Worm (Caenorhabditis elegans): ENCODE measurements around the gene dyn-1.

The dyn-1 gene

ce11 chrX:15610527-15611091 lies 41.9 kb downstream of the dyn-1 start:
- no peak for TF ChIP-seq alr-1 (tag; optimal IDR thresholded peaks at IDR 0.05)
- no peak for TF ChIP-seq nhr-23 (tag; optimal IDR thresholded peaks at IDR 0.05)
- TF ChIP-seq unc-55 (GFP tag; optimal IDR thresholded peaks at IDR 0.05): peak; percentile 18
- no peak for TF ChIP-seq nhr-11 (tag; optimal IDR thresholded peaks at IDR 0.05)
- no peak for TF ChIP-seq ceh-16 (tag; optimal IDR thresholded peaks at IDR 0.05)
- peak; percentile 71 for TF ChIP-seq ama-1 (optimal IDR thresholded peaks at IDR 0.05)
- TF ChIP-seq gmeb-1 (tag; optimal IDR thresholded peaks at IDR 0.05): peak; percentile 70
- peak; percentile 90 for TF ChIP-seq fos-1 (tag; optimal IDR thresholded peaks at IDR 0.05)
- TF ChIP-seq sem-4 (tag; optimal IDR thresholded peaks at IDR 0.05): no peak
- no peak for TF ChIP-seq ztf-1 (GFP tag; conservative IDR thresholded peaks at IDR 0.05)
- TF ChIP-seq crh-2 (tag; optimal IDR thresholded peaks at IDR 0.05): peak; percentile 93
- no peak for TF ChIP-seq lin-39 (tag; optimal IDR thresholded peaks at IDR 0.05)
- TF ChIP-seq nhr-6 (tag; optimal IDR thresholded peaks at IDR 0.05): no peak
- no peak for TF ChIP-seq mab-5 (tag; optimal IDR thresholded peaks at IDR 0.05)
- TF ChIP-seq C34F6.9 (tag; optimal IDR thresholded peaks at IDR 0.05): peak; percentile 57
- no peak for TF ChIP-seq elt-1 (tag; optimal IDR thresholded peaks at IDR 0.05)
- TF ChIP-seq Y55F3AM.14 (GFP tag; optimal IDR thresholded peaks at IDR 0.05): no peak
- TF ChIP-seq snpc-4 (tag; optimal IDR thresholded peaks at IDR 0.05): no peak
- TF ChIP-seq aly-2 (tag; optimal IDR thresholded peaks at IDR 0.05): peak; percentile 54
- TF ChIP-seq ztf-11 (tag; optimal IDR thresholded peaks at IDR 0.05): no peak
- TF ChIP-seq mbf-1 (tag; optimal IDR thresholded peaks at IDR 0.05): no peak
- no peak for TF ChIP-seq egl-27 (tag; optimal IDR thresholded peaks at IDR 0.05)
- TF ChIP-seq R02D3.7 (tag; optimal IDR thresholded peaks at IDR 0.05): no peak
- no peak for TF ChIP-seq nhr-237 (tag; optimal IDR thresholded peaks at IDR 0.05)
- peak; percentile 63 for TF ChIP-seq sma-3 (GFP tag; optimal IDR thresholded peaks at IDR 0.05)
- TF ChIP-seq ZK546.5 (tag; optimal IDR thresholded peaks at IDR 0.05): no peak
- TF ChIP-seq nhr-21 (tag; optimal IDR thresholded peaks at IDR 0.05): peak; percentile 60
- no peak for TF ChIP-seq nhr-12 (tag; optimal IDR thresholded peaks at IDR 0.05)
- no peak for TF ChIP-seq zag-1 (tag; optimal IDR thresholded peaks at IDR 0.05)
- TF ChIP-seq lin-11 (tag; optimal IDR thresholded peaks at IDR 0.05): no peak
- TF ChIP-seq sma-9 (GFP tag; optimal IDR thresholded peaks at IDR 0.05): peak; percentile 72
- TF ChIP-seq sma-9 (tag; optimal IDR thresholded peaks at IDR 0.05): no peak
- no peak for TF ChIP-seq dmd-4 (tag; optimal IDR thresholded peaks at IDR 0.05)
- no peak for TF ChIP-seq elt-3 (tag; optimal IDR thresholded peaks at IDR 0.05)
- TF ChIP-seq lsy-2 (tag; optimal IDR thresholded peaks at IDR 0.05): peak; percentile 35 to 64
- no peak for TF ChIP-seq unc-39 (tag; optimal IDR thresholded peaks at IDR 0.05)
- peak in 1 of 2 experiments; percentile 78 for TF ChIP-seq mdl-1 (tag; optimal IDR thresholded peaks at IDR 0.05)
- TF ChIP-seq nhr-10 (tag; optimal IDR thresholded peaks at IDR 0.05): no peak
- no peak for TF ChIP-seq ceh-82 (tag; optimal IDR thresholded peaks at IDR 0.05)
- TF ChIP-seq lin-13 (GFP tag; optimal IDR thresholded peaks at IDR 0.05): peak; percentile 50
- TF ChIP-seq nhr-25 (tag; optimal IDR thresholded peaks at IDR 0.05): peak; percentile 63
- no peak for TF ChIP-seq peb-1 (tag; optimal IDR thresholded peaks at IDR 0.05)
- peak; percentile 53 for TF ChIP-seq F13H6.1 (tag; optimal IDR thresholded peaks at IDR 0.05)
- peak; percentile 85 for TF ChIP-seq nhr-129 (tag; optimal IDR thresholded peaks at IDR 0.05)
- TF ChIP-seq ztf-4 (tag; optimal IDR thresholded peaks at IDR 0.05): peak; percentile 57
- TF ChIP-seq nhr-77 (tag; optimal IDR thresholded peaks at IDR 0.05): no peak
- peak; percentile 84 for TF ChIP-seq skn-1 (tag; optimal IDR thresholded peaks at IDR 0.05)
- TF ChIP-seq blmp-1 (tag; optimal IDR thresholded peaks at IDR 0.05; ENCODE audit: insufficient read depth): peak; percentile 37
- TF ChIP-seq unc-62 (GFP tag; optimal IDR thresholded peaks at IDR 0.05): no peak

Measured in whole organism, L2 larva.